Worm (Caenorhabditis elegans) whole organism, L1 larva: Measurements from ENCODE around the gene F34D10.9.
A peak's percentile ranks its signal among the peaks of the same experiment; 100 is the strongest.

Experiments used
- C04F5.9 ChIP-seq: sonication (generic microtip); optimal IDR thresholded peaks from 2 replicates; lab custom pipeline; 2016; ENCODE audit warnings: missing genetic modification characterization, missing compliant biosample characterization
- C16A3.4 ChIP-seq: fragments of 150-350 bp; optimal IDR thresholded peaks from 2 replicates; lab custom pipeline; 2014; ENCODE audit warnings: missing biosample characterization, missing genetic modification characterization
- F16B12.6 ChIP-seq: fragments of 150-350 bp; optimal IDR thresholded peaks from 2 replicates; lab custom pipeline; 2014; ENCODE audit warnings: missing biosample characterization, missing genetic modification characterization
- aha-1 ChIP-seq: fragments of 150-350 bp; optimal IDR thresholded peaks from 2 replicates; lab custom pipeline; 2014; ENCODE audit warnings: missing biosample characterization, missing genetic modification characterization
- alr-1 ChIP-seq: fragments of 200-800 bp; sonication (Bioruptor generic); optimal IDR thresholded peaks from 2 replicates; lab custom pipeline; 2018; ENCODE audit warnings: borderline replicate concordance, mild to moderate bottlenecking, missing genetic modification characterization, missing compliant biosample characterization
- aly-2 ChIP-seq: fragments of 150-350 bp; optimal IDR thresholded peaks from 2 replicates; lab custom pipeline; 2014; ENCODE audit warnings: missing biosample characterization, missing genetic modification characterization
- blmp-1 ChIP-seq: fragments of 150-350 bp; optimal IDR thresholded peaks from 2 replicates; lab custom pipeline; 2014; ENCODE audit warnings: missing biosample characterization, missing genetic modification characterization
- ceh-82 ChIP-seq, 3 experiments: fragments of 150-350 bp in 1 of 3; sonication (generic microtip) in 2 of 3; optimal IDR thresholded peaks; 2 replicates each; lab custom pipeline; 2014 to 2017; ENCODE audit warnings: missing biosample characterization in 3 of 3, missing genetic modification characterization in 3 of 3
- ceh-88 ChIP-seq: fragments of 200-800 bp; sonication (Bioruptor generic); IDR thresholded peaks from 2 replicates; pipeline ENCODE4 v1.3.6; 2022; ENCODE audit warnings: missing genetic modification characterization, missing compliant biosample characterization
- ces-1 ChIP-seq: fragments of 150-350 bp; optimal IDR thresholded peaks from 2 replicates; lab custom pipeline; 2014; ENCODE audit warnings: missing biosample characterization, missing genetic modification reagents, missing genetic modification characterization
- dpl-1 ChIP-seq, 3 experiments: fragments of 150-350 bp in 2 of 3; sonication (generic microtip) in 1 of 3; optimal IDR thresholded peaks; 2 replicates each; lab custom pipeline; 2014 to 2017; ENCODE audit warnings: missing biosample characterization in 3 of 3, missing genetic modification characterization in 3 of 3, missing genetic modification reagents in 3 of 3
- efl-1 ChIP-seq, 4 experiments: fragments of 150-350 bp; optimal IDR thresholded peaks in 3 of 4; peaks in 1 of 4; 1 replicate in 1 of 4; 2 replicates in 3 of 4; lab custom pipeline; 2014; ENCODE audit warnings: missing biosample characterization in 2 of 4, missing genetic modification characterization in 2 of 4, missing genetic modification reagents in 2 of 4
- egl-13 ChIP-seq: sonication (generic microtip); optimal IDR thresholded peaks from 2 replicates; lab custom pipeline; 2016; ENCODE audit warnings: missing genotype, missing genetic modification reagents, missing genetic modification characterization, missing compliant biosample characterization
- egl-27 ChIP-seq, 2 experiments: fragments of 150-350 bp in 1 of 2; sonication (generic microtip); optimal IDR thresholded peaks; 3 replicates each; lab custom pipeline; 2017 to 2018; ENCODE audit warnings: missing biosample characterization in 2 of 2, missing genetic modification characterization in 2 of 2, missing genetic modification reagents in 2 of 2
- fkh-4 ChIP-seq: sonication (generic microtip); optimal IDR thresholded peaks from 2 replicates; lab custom pipeline; 2016; ENCODE audit warnings: missing compliant biosample characterization, missing genetic modification characterization, borderline replicate concordance
- fkh-8 ChIP-seq: sonication (generic microtip); optimal IDR thresholded peaks from 2 replicates; lab custom pipeline; 2016; ENCODE audit warnings: mild to moderate bottlenecking, missing genetic modification characterization, missing compliant biosample characterization
- fos-1 ChIP-seq: fragments of 150-350 bp; optimal IDR thresholded peaks from 2 replicates; lab custom pipeline; 2014; ENCODE audit warnings: missing biosample characterization, missing genetic modification characterization
- irx-1 ChIP-seq: sonication (generic microtip); optimal IDR thresholded peaks from 2 replicates; lab custom pipeline; 2016; ENCODE audit warnings: missing genetic modification characterization, missing compliant biosample characterization
- jun-1 ChIP-seq: fragments of 150-350 bp; optimal IDR thresholded peaks from 2 replicates; lab custom pipeline; 2014; ENCODE audit warnings: missing biosample characterization, missing genetic modification reagents, missing genetic modification characterization
- lin-13 ChIP-seq: fragments of 150-350 bp; optimal IDR thresholded peaks from 2 replicates; lab custom pipeline; 2014; ENCODE audit warnings: missing biosample characterization, missing genetic modification reagents, missing genetic modification characterization
- lin-14 ChIP-seq: fragments of 200-800 bp; sonication (Bioruptor generic); optimal IDR thresholded peaks from 2 replicates; lab custom pipeline; 2018; ENCODE audit warnings: mild to moderate bottlenecking, missing genetic modification characterization, moderate library complexity, missing compliant biosample characterization
- lin-35 ChIP-seq, 2 experiments: fragments of 150-350 bp; optimal IDR thresholded peaks; 2 replicates each; lab custom pipeline; 2014; ENCODE audit warnings: missing biosample characterization in 2 of 2, missing genetic modification characterization in 2 of 2, missing genetic modification reagents in 2 of 2
- lir-3 ChIP-seq: sonication (generic microtip); optimal IDR thresholded peaks from 2 replicates; lab custom pipeline; 2016; ENCODE audit warnings: mild to moderate bottlenecking, missing genetic modification characterization, moderate library complexity, missing compliant biosample characterization; ENCODE audit not compliant: poor library complexity
- lsy-2 ChIP-seq, 2 experiments: fragments of 150-350 bp; optimal IDR thresholded peaks; 2 replicates each; lab custom pipeline; 2014; ENCODE audit warnings: missing biosample characterization in 2 of 2, missing genetic modification characterization in 2 of 2
- mdl-1 ChIP-seq, 2 experiments: fragments of 150-350 bp; optimal IDR thresholded peaks; 2 replicates each; lab custom pipeline; 2014 to 2017; ENCODE audit warnings: missing biosample characterization in 2 of 2, missing genetic modification characterization in 2 of 2, inconsistent platforms in 1 of 2
- mep-1 ChIP-seq: fragments of 150-350 bp; optimal IDR thresholded peaks from 2 replicates; lab custom pipeline; 2014; ENCODE audit warnings: missing biosample characterization, missing genetic modification characterization
- nhr-12 ChIP-seq: sonication (generic microtip); optimal IDR thresholded peaks from 2 replicates; lab custom pipeline; 2017; ENCODE audit warnings: missing biosample characterization, missing genetic modification characterization
- nhr-19 ChIP-seq: fragments of 200-800 bp; sonication (Bioruptor generic); conservative IDR thresholded peaks from 2 replicates; pipeline ENCODE4 v1.3.6; 2022; ENCODE audit warnings: missing genetic modification characterization, missing compliant biosample characterization
- nhr-20 ChIP-seq: sonication (generic microtip); optimal IDR thresholded peaks from 2 replicates; lab custom pipeline; 2016; ENCODE audit warnings: mild to moderate bottlenecking, missing genetic modification characterization, missing compliant biosample characterization
- nhr-237 ChIP-seq: fragments of 150-350 bp; optimal IDR thresholded peaks from 2 replicates; lab custom pipeline; 2014; ENCODE audit warnings: missing biosample characterization, missing genetic modification characterization
- nhr-28 ChIP-seq: fragments of 150-350 bp; optimal IDR thresholded peaks from 2 replicates; lab custom pipeline; 2014; ENCODE audit warnings: missing biosample characterization, missing genetic modification characterization
- nhr-47 ChIP-seq: sonication (generic microtip); optimal IDR thresholded peaks from 2 replicates; lab custom pipeline; 2016; ENCODE audit warnings: mild to moderate bottlenecking, missing genetic modification characterization, moderate library complexity, missing compliant biosample characterization
- nhr-76 ChIP-seq: sonication (generic microtip); optimal IDR thresholded peaks from 2 replicates; lab custom pipeline; 2017; ENCODE audit warnings: missing biosample characterization, missing genetic modification characterization
- nhr-77 ChIP-seq: fragments of 150-350 bp; optimal IDR thresholded peaks from 2 replicates; lab custom pipeline; 2014; ENCODE audit warnings: missing biosample characterization, missing genetic modification characterization
- nhr-85 ChIP-seq: sonication (generic microtip); peaks from one replicate; lab custom pipeline; 2016; ENCODE audit warnings: missing genetic modification characterization, inconsistent platforms, missing compliant biosample characterization
- pqm-1 ChIP-seq: sonication (generic microtip); optimal IDR thresholded peaks from 3 replicates; lab custom pipeline; 2017; ENCODE audit warnings: missing biosample characterization, missing genetic modification characterization
- rnt-1 ChIP-seq: sonication (generic microtip); optimal IDR thresholded peaks from 2 replicates; lab custom pipeline; 2016; ENCODE audit warnings: mild to moderate bottlenecking, missing genetic modification characterization, moderate library complexity, missing compliant biosample characterization
- skn-1 ChIP-seq: fragments of 150-350 bp; optimal IDR thresholded peaks from 2 replicates; lab custom pipeline; 2014; ENCODE audit warnings: missing biosample characterization, missing genetic modification characterization
- snpc-4 ChIP-seq: fragments of 150-350 bp; optimal IDR thresholded peaks from 2 replicates; lab custom pipeline; 2014; ENCODE audit warnings: missing biosample characterization, missing genetic modification characterization
- snu-23 ChIP-seq: sonication (generic microtip); optimal IDR thresholded peaks from 2 replicates; lab custom pipeline; 2016; ENCODE audit warnings: missing genetic modification characterization, missing compliant biosample characterization
- swsn-7 ChIP-seq: sonication (generic microtip); optimal IDR thresholded peaks from 2 replicates; lab custom pipeline; 2016; ENCODE audit warnings: missing genetic modification characterization, missing compliant biosample characterization
- tbx-2 ChIP-seq: sonication (generic microtip); optimal IDR thresholded peaks from 2 replicates; lab custom pipeline; 2016; ENCODE audit warnings: missing genetic modification characterization, missing compliant biosample characterization
- unc-130 ChIP-seq: fragments of 150-350 bp; optimal IDR thresholded peaks from 2 replicates; lab custom pipeline; 2017; ENCODE audit warnings: missing biosample characterization, missing genetic modification characterization, inconsistent platforms
- unc-62 ChIP-seq: fragments of 150-350 bp; optimal IDR thresholded peaks from 2 replicates; lab custom pipeline; 2014; ENCODE audit warnings: missing biosample characterization, missing genetic modification reagents, missing genetic modification characterization
- unc-86 ChIP-seq: sonication (generic microtip); optimal IDR thresholded peaks from 2 replicates; lab custom pipeline; 2016; ENCODE audit warnings: missing genetic modification characterization, missing compliant biosample characterization
- vab-15 ChIP-seq: sonication (generic microtip); optimal IDR thresholded peaks from 2 replicates; lab custom pipeline; 2017; ENCODE audit warnings: missing genotype, mild to moderate bottlenecking, missing genetic modification characterization, missing compliant biosample characterization
- xbp-1 ChIP-seq: sonication (generic microtip); optimal IDR thresholded peaks from 2 replicates; lab custom pipeline; 2016; ENCODE audit warnings: missing genetic modification characterization, missing compliant biosample characterization
- ztf-4 ChIP-seq: fragments of 150-350 bp; optimal IDR thresholded peaks from 2 replicates; lab custom pipeline; 2014; ENCODE audit warnings: missing biosample characterization, missing genetic modification characterization

F34D10.9 gene

DNA sequence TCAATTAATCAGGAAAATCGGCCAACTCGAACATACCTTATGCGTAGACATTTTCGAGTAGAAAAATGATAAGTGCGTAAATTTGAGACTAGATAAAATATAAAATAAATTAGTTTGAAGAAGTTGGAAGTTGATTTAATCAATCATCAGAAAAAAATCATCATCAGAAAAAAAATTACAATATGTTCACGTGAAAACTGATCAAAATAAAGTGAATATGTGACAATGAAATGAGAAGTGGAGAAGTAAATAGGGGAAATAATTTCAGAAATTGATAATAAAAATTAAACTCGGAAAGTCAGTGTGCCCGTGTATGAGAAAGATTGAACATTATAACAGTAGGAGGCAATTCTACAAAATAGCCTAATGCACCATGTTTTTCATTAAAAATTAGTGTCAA is at the start of gene F34D10.9:
Gene F34D10.9 (minus strand): TSS at position 101 of the 400 bp plus-strand sequence.
- TF ChIP-seq nhr-76 (tag; lab: Kevin White, UChicago) (no peak), unc-130 (tag; lab: Kevin White, UChicago) (no peak), vab-15 (tag; lab: Kevin White, UChicago) (no peak), xbp-1 (tag; lab: Kevin White, UChicago) (no peak), unc-62 (GFP tag; lab: Kevin White, UChicago) (no peak), ztf-4 (tag; lab: Kevin White, UChicago) (no peak), egl-27 (tag; optimal IDR thresholded peaks at IDR 0.05; lab: Kevin White, UChicago) (no peak), pqm-1 (no peak), nhr-19 (no peak), egl-13 (tag; lab: Kevin White, UChicago) (no peak), C04F5.9 (tag; lab: Kevin White, UChicago) (no peak), snpc-4 (tag; lab: Kevin White, UChicago) (no peak)

ce11 chrIII:3774550-3774949 is 45.1 kb upstream of the F34D10.9 start:
- TF ChIP-seq nhr-28 (tag; lab: Kevin White, UChicago) = no peak
- no peak for TF ChIP-seq aha-1 (tag; lab: Kevin White, UChicago)
- TF ChIP-seq nhr-85 (tag; lab: Kevin White, UChicago) = peak; percentile 58
- no peak for TF ChIP-seq lsy-2 (tag; optimal IDR thresholded peaks at IDR 0.05; lab: Kevin White, UChicago)
- TF ChIP-seq aly-2 (tag; lab: Kevin White, UChicago) = no peak
- TF ChIP-seq irx-1 = no peak
- TF ChIP-seq lin-14 = peak; percentile 47
- TF ChIP-seq ceh-88 = no peak
- no peak for TF ChIP-seq nhr-77 (tag; lab: Kevin White, UChicago)
- no peak for TF ChIP-seq nhr-12
- no peak for TF ChIP-seq ztf-4 (tag; lab: Kevin White, UChicago)
- TF ChIP-seq F16B12.6 (tag; lab: Kevin White, UChicago) = no peak
- TF ChIP-seq snpc-4 (tag; lab: Kevin White, UChicago) = no peak
- no peak for TF ChIP-seq alr-1 (tag; lab: Kevin White, UChicago)
- no peak for TF ChIP-seq fos-1
- no peak for TF ChIP-seq tbx-2 (tag; lab: Kevin White, UChicago)
- peak; percentile 2 for TF ChIP-seq rnt-1 (tag; lab: Kevin White, UChicago)

DNA sequence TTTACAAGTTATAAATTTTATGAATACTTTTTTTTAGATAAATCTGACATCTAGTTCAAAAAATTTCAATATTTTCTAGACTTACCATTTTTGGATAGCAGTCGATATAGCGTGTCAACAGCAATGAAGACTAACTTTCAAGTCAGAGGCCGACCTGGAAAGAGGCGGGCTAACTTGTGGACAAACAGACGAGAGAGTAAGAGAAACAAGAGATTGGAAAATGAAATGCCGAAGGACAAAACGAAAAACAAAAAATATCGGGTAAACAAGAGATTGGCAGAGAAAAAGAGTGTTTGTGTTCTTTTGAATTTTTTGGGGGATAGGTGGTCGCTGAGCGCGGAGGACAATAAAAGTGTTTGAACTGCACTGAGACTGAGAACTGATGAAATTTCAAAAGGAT is 43.8 kb upstream of the F34D10.9 start, which contains the start of gene lec-4:
Gene lec-4 (minus strand): TSS at position 154 of the 400 bp plus-strand sequence.
- peak in 1 of 3 experiments; percentile 28 for TF ChIP-seq ceh-82 (tag; optimal IDR thresholded peaks at IDR 0.05; lab: Kevin White, UChicago)
- TF ChIP-seq lir-3 = no peak
- peak; percentile 52 for TF ChIP-seq unc-130 (tag; lab: Kevin White, UChicago)
- peak; percentile 49 for TF ChIP-seq snu-23
- TF ChIP-seq unc-86 (tag; lab: Kevin White, UChicago) = no peak
- TF ChIP-seq fos-1 = peak; percentile 35
- TF ChIP-seq rnt-1 (tag; lab: Kevin White, UChicago) = peak; percentile 31
- TF ChIP-seq nhr-20 = peak; percentile 57
- TF ChIP-seq nhr-47 = peak; percentile 42
- TF ChIP-seq dpl-1 (GFP tag; optimal IDR thresholded peaks at IDR 0.05; lab: Kevin White, UChicago) = peak; percentile 26 to 45 (median 28)
- TF ChIP-seq mdl-1 (tag; optimal IDR thresholded peaks at IDR 0.05; lab: Kevin White, UChicago) = peak in 1 of 2 experiments; percentile 20
- peak; percentile 31 for TF ChIP-seq blmp-1 (tag; lab: Kevin White, UChicago)
- peak; percentile 27 to 48 for TF ChIP-seq efl-1 (optimal IDR thresholded peaks at IDR 0.05; lab: Kevin White, UChicago)
- TF ChIP-seq efl-1 (GFP tag; optimal IDR thresholded peaks at IDR 0.05 in 1 of 2; lab: Kevin White, UChicago) = peak in 1 of 2 experiments; percentile 25
- no peak for TF ChIP-seq fkh-4
- peak; percentile 7 for TF ChIP-seq nhr-237
- TF ChIP-seq C16A3.4 (tag; lab: Kevin White, UChicago) = peak; percentile 47
- TF ChIP-seq lin-35 (GFP tag; optimal IDR thresholded peaks at IDR 0.05; lab: Kevin White, UChicago) = peak; percentile 21 to 38
- TF ChIP-seq nhr-19 = 0 out of 2 replicates have a peak, but pooled peaks have one; percentile 6
- TF ChIP-seq snpc-4 (tag; lab: Kevin White, UChicago) = peak; percentile 0
- peak; percentile 50 for TF ChIP-seq mep-1 (tag; lab: Kevin White, UChicago)
- TF ChIP-seq ces-1 = no peak
- TF ChIP-seq lin-14 = peak; percentile 92
- TF ChIP-seq fkh-8 (tag; lab: Kevin White, UChicago) = peak; percentile 12
- peak; percentile 36 for TF ChIP-seq jun-1 (tag; lab: Kevin White, UChicago)
- peak; percentile 17 for TF ChIP-seq swsn-7 (tag; lab: Kevin White, UChicago)
- TF ChIP-seq nhr-85 (tag; lab: Kevin White, UChicago) = peak; percentile 86
- no peak for TF ChIP-seq aha-1 (tag; lab: Kevin White, UChicago)
- peak; percentile 21 to 28 for TF ChIP-seq egl-27 (tag; optimal IDR thresholded peaks at IDR 0.05; lab: Kevin White, UChicago)
- peak; percentile 19 for TF ChIP-seq F16B12.6 (tag; lab: Kevin White, UChicago)
- TF ChIP-seq lsy-2 (tag; optimal IDR thresholded peaks at IDR 0.05; lab: Kevin White, UChicago) = peak in 1 of 2 experiments; percentile 69
- TF ChIP-seq skn-1 = peak; percentile 38
- TF ChIP-seq lin-13 (GFP tag; lab: Kevin White, UChicago) = no peak
- TF ChIP-seq alr-1 (tag; lab: Kevin White, UChicago) = no peak
